Fruit fly (Drosophila melanogaster) whole organism, embryonic: ENCODE measurements around the gene mRpL20.
A peak's percentile ranks its signal among the peaks of the same experiment; 100 is the strongest.

Experiments used
- B-H1 ChIP-seq: fragments of 200-800 bp; sonication (Bioruptor generic); IDR thresholded peaks from 3 replicates; pipeline ENCODE4 v1.3.6; 2022; ENCODE audit warnings: missing biosample characterization, missing genetic modification characterization
- Blimp-1 ChIP-seq: fragments of 200-800 bp; sonication (Bioruptor generic); optimal IDR thresholded peaks from 3 replicates; lab custom pipeline; 2018; ENCODE audit warnings: missing biosample characterization, missing genetic modification characterization, mild to moderate bottlenecking, moderate library complexity, missing genetic modification reagents
- CG10462 ChIP-seq: fragments of 200-800 bp; sonication (Bioruptor generic); optimal IDR thresholded peaks from 2 replicates; lab custom pipeline; 2016; ENCODE audit warnings: missing biosample characterization, missing genetic modification characterization
- CG10959 ChIP-seq: fragments of 200-800 bp; sonication (Bioruptor generic); IDR thresholded peaks from 2 replicates; pipeline ENCODE4 v1.3.6; 2022; ENCODE audit warnings: missing biosample characterization, missing genetic modification characterization
- CG11093 ChIP-seq: fragments of 200-800 bp; sonication (Bioruptor generic); IDR thresholded peaks from 3 replicates; pipeline ENCODE4 v1.3.6; 2022; ENCODE audit warnings: missing biosample characterization, missing genetic modification characterization
- CG11560 ChIP-seq: fragments of 200-800 bp; sonication (Bioruptor generic); IDR thresholded peaks from 3 replicates; pipeline ENCODE4 v1.3.6; 2022; ENCODE audit warnings: missing biosample characterization, missing genetic modification characterization
- CG12155 ChIP-seq: fragments of 200-800 bp; sonication (Bioruptor generic); optimal IDR thresholded peaks from 3 replicates; lab custom pipeline; 2016; ENCODE audit warnings: missing biosample characterization, missing genetic modification characterization
- CG12942 ChIP-seq: fragments of 200-800 bp; sonication (Bioruptor generic); optimal IDR thresholded peaks from 3 replicates; lab custom pipeline; 2016; ENCODE audit warnings: missing biosample characterization, missing genetic modification characterization
- CG15514 ChIP-seq: fragments of 200-800 bp; sonication (Bioruptor generic); optimal IDR thresholded peaks from 3 replicates; lab custom pipeline; 2017; ENCODE audit warnings: missing biosample characterization, missing genetic modification characterization, mild to moderate bottlenecking, moderate library complexity, missing genetic modification reagents
- CG17359 ChIP-seq: fragments of 200-800 bp; sonication (Bioruptor generic); optimal IDR thresholded peaks from 3 replicates; lab custom pipeline; 2018; ENCODE audit warnings: missing biosample characterization, mild to moderate bottlenecking, missing genetic modification characterization, moderate library complexity
- CG18619 ChIP-seq: fragments of 200-800 bp; sonication (Bioruptor generic); optimal IDR thresholded peaks from 3 replicates; lab custom pipeline; 2017; ENCODE audit warnings: missing biosample characterization, mild to moderate bottlenecking, missing genetic modification characterization
- CG3065 ChIP-seq: fragments of 200-800 bp; sonication (Bioruptor generic); optimal IDR thresholded peaks from 2 replicates; lab custom pipeline; 2016; ENCODE audit warnings: missing biosample characterization, missing genetic modification characterization
- CG34422 ChIP-seq: fragments of 200-800 bp; sonication (Bioruptor generic); IDR thresholded peaks from 3 replicates; pipeline ENCODE4 v1.3.6; 2022; ENCODE audit warnings: missing biosample characterization, missing genetic modification characterization
- CG4730 ChIP-seq: fragments of 200-800 bp; sonication (Bioruptor generic); IDR thresholded peaks from 2 replicates; pipeline ENCODE4 v1.3.6; 2022; ENCODE audit warnings: missing biosample characterization, missing genetic modification characterization
- CG7372 ChIP-seq: fragments of 200-800 bp; sonication (Bioruptor generic); IDR thresholded peaks from 2 replicates; pipeline ENCODE4 v1.3.6; 2022; ENCODE audit warnings: missing biosample characterization, missing genetic modification characterization
- CG9215 ChIP-seq: fragments of 200-800 bp; sonication (Bioruptor generic); IDR thresholded peaks from 2 replicates; pipeline ENCODE4 v1.3.6; 2022; ENCODE audit warnings: missing biosample characterization, missing genetic modification characterization
- CG9817 ChIP-seq: fragments of 200-800 bp; sonication (Bioruptor generic); optimal IDR thresholded peaks from 2 replicates; lab custom pipeline; 2018; ENCODE audit warnings: missing biosample characterization, mild to moderate bottlenecking, missing genetic modification characterization, moderate library complexity
- Dref ChIP-seq: fragments of 200-800 bp; sonication (Bioruptor generic); IDR thresholded peaks from 2 replicates; pipeline ENCODE4 v1.3.6; 2022; ENCODE audit warnings: missing biosample characterization, missing genetic modification characterization
- Elba2 ChIP-seq: fragments of 200-800 bp; sonication (Bioruptor generic); optimal IDR thresholded peaks from 3 replicates; lab custom pipeline; 2016; ENCODE audit warnings: missing biosample characterization, missing genetic modification characterization
- Gug ChIP-seq: fragments of 200-800 bp; sonication (Bioruptor generic); IDR thresholded peaks from 4 replicates; pipeline ENCODE4 v1.3.6; 2022; ENCODE audit warnings: missing biosample characterization, missing genetic modification characterization
- H2.0 ChIP-seq: fragments of 200-800 bp; sonication (Bioruptor generic); IDR thresholded peaks from 2 replicates; pipeline ENCODE4 v1.3.6; 2022; ENCODE audit warnings: missing biosample characterization, missing genetic modification characterization
- HHEX ChIP-seq: fragments of 200-800 bp; sonication (Bioruptor generic); optimal IDR thresholded peaks from 3 replicates; lab custom pipeline; 2017; ENCODE audit warnings: missing biosample characterization, mild to moderate bottlenecking, missing genetic modification characterization, missing genetic modification reagents
- Hand ChIP-seq: fragments of 200-800 bp; sonication (Bioruptor generic); optimal IDR thresholded peaks from 2 replicates; lab custom pipeline; 2017; ENCODE audit warnings: mild to moderate bottlenecking, missing biosample characterization, missing genetic modification reagents, missing genetic modification characterization
- Meics ChIP-seq: fragments of 200-800 bp; sonication (Bioruptor generic); optimal IDR thresholded peaks from 2 replicates; lab custom pipeline; 2017; ENCODE audit warnings: missing biosample characterization, mild to moderate bottlenecking, missing genetic modification characterization
- NFAT ChIP-seq: fragments of 200-800 bp; sonication (Bioruptor generic); IDR thresholded peaks from 2 replicates; pipeline ENCODE4 v1.3.6; 2022; ENCODE audit warnings: missing biosample characterization, missing genetic modification characterization
- Neu2 ChIP-seq: fragments of 200-800 bp; sonication (Bioruptor generic); optimal IDR thresholded peaks from 3 replicates; lab custom pipeline; 2016; ENCODE audit warnings: missing biosample characterization, missing genetic modification characterization, borderline replicate concordance
- Opbp ChIP-seq: fragments of 200-800 bp; sonication (Bioruptor generic); IDR thresholded peaks from 3 replicates; pipeline ENCODE4 v1.3.6; 2022; ENCODE audit warnings: missing biosample characterization, missing genetic modification characterization; ENCODE audit not compliant: partially characterized antibody
- Usf ChIP-seq: fragments of 200-800 bp; sonication (Bioruptor generic); optimal IDR thresholded peaks from 2 replicates; lab custom pipeline; 2017; ENCODE audit warnings: missing genotype, missing biosample characterization, missing genetic modification characterization
- abd-A ChIP-seq: fragments of 200-800 bp; sonication (Bioruptor generic); optimal IDR thresholded peaks from 3 replicates; lab custom pipeline; 2019; ENCODE audit warnings: missing biosample characterization, mild to moderate bottlenecking, missing genetic modification characterization, moderate library complexity
- ap ChIP-seq: fragments of 200-800 bp; sonication (Bioruptor generic); IDR thresholded peaks from 2 replicates; pipeline ENCODE4 v1.3.6; 2022; ENCODE audit warnings: missing biosample characterization, missing genetic modification characterization
- bcd ChIP-seq: fragments of 200-800 bp; sonication (Bioruptor generic); optimal IDR thresholded peaks from 2 replicates; lab custom pipeline; 2017; ENCODE audit warnings: missing biosample characterization, mild to moderate bottlenecking, missing genetic modification characterization
- crp ChIP-seq, 2 experiments: fragments of 200-800 bp; sonication (Bioruptor generic); optimal IDR thresholded peaks; 2 replicates in 1 of 2; 3 replicates in 1 of 2; lab custom pipeline; 2017; ENCODE audit warnings: missing biosample characterization in 2 of 2, missing genetic modification characterization in 2 of 2, mild to moderate bottlenecking in 1 of 2, moderate library complexity in 1 of 2
- cwo ChIP-seq: fragments of 200-800 bp; sonication (Bioruptor generic); optimal IDR thresholded peaks from 3 replicates; lab custom pipeline; 2017; ENCODE audit warnings: missing biosample characterization, missing genetic modification characterization, mild to moderate bottlenecking, moderate library complexity, missing genetic modification reagents
- ems ChIP-seq: fragments of 200-800 bp; sonication (Bioruptor generic); optimal IDR thresholded peaks from 3 replicates; lab custom pipeline; 2016; ENCODE audit warnings: missing biosample characterization, missing genetic modification characterization
- gcm ChIP-seq: fragments of 200-800 bp; sonication (Bioruptor generic); optimal IDR thresholded peaks from 2 replicates; lab custom pipeline; 2019; ENCODE audit warnings: missing biosample characterization, mild to moderate bottlenecking, missing genetic modification characterization, moderate library complexity
- gcm2 ChIP-seq: fragments of 200-800 bp; sonication (Bioruptor generic); optimal IDR thresholded peaks from 2 replicates; lab custom pipeline; 2016; ENCODE audit warnings: missing biosample characterization, missing genetic modification characterization
- hb ChIP-seq: fragments of 200-800 bp; sonication (Bioruptor generic); IDR thresholded peaks from 3 replicates; pipeline ENCODE4 v1.3.6; 2022; ENCODE audit warnings: missing biosample characterization, missing genetic modification characterization; ENCODE audit not compliant: partially characterized antibody
- hth ChIP-seq: fragments of >200 bp; optimal IDR thresholded peaks from 2 replicates; lab custom pipeline; 2017; ENCODE audit warnings: inconsistent platforms
- jumu ChIP-seq: fragments of 200-800 bp; sonication (Bioruptor generic); optimal IDR thresholded peaks from 3 replicates; lab custom pipeline; 2016; ENCODE audit warnings: missing biosample characterization, missing genetic modification characterization
- ken ChIP-seq: fragments of 200-800 bp; sonication (Bioruptor generic); IDR thresholded peaks from 3 replicates; pipeline ENCODE4 v1.3.6; 2022; ENCODE audit warnings: missing biosample characterization, missing genetic modification characterization
- lilli ChIP-seq: fragments of 200-800 bp; sonication (Bioruptor generic); optimal IDR thresholded peaks from 3 replicates; lab custom pipeline; 2016; ENCODE audit warnings: missing biosample characterization, missing genetic modification characterization
- oc ChIP-seq: fragments of 200-800 bp; sonication (Bioruptor generic); optimal IDR thresholded peaks from 2 replicates; lab custom pipeline; 2018; ENCODE audit warnings: missing biosample characterization, mild to moderate bottlenecking, missing genetic modification characterization, moderate library complexity
- odd ChIP-seq: fragments of 200-800 bp; sonication (Bioruptor generic); optimal IDR thresholded peaks from 2 replicates; lab custom pipeline; 2017; ENCODE audit warnings: missing biosample characterization, mild to moderate bottlenecking, missing genetic modification characterization
- prd ChIP-seq, 3 experiments: fragments of >200 bp in 2 of 3; fragments of 200-800 bp in 1 of 3; sonication (Bioruptor generic) in 1 of 3; optimal IDR thresholded peaks in 2 of 3; IDR thresholded peaks in 1 of 3; 2 replicates in 2 of 3; 3 replicates in 1 of 3; pipeline versions ENCODE4 v1.3.6 to Lab custom; 2017 to 2022; ENCODE audit warnings: missing biosample characterization in 1 of 3, missing genetic modification characterization in 1 of 3
- repo ChIP-seq: fragments of 200-800 bp; sonication (Bioruptor generic); optimal IDR thresholded peaks from 2 replicates; lab custom pipeline; 2016; ENCODE audit warnings: missing biosample characterization, missing genetic modification characterization
- tgo ChIP-seq: fragments of 200-800 bp; sonication (Bioruptor generic); IDR thresholded peaks from 3 replicates; pipeline ENCODE4 v1.3.6; 2022; ENCODE audit warnings: missing biosample characterization, missing genetic modification characterization
- tio ChIP-seq: fragments of 200-800 bp; sonication (Bioruptor generic); optimal IDR thresholded peaks from 2 replicates; lab custom pipeline; 2017; ENCODE audit warnings: missing biosample characterization, missing genetic modification characterization, inconsistent platforms
- trh ChIP-seq: fragments of 200-800 bp; sonication (Bioruptor generic); optimal IDR thresholded peaks from 2 replicates; lab custom pipeline; 2016; ENCODE audit warnings: missing biosample characterization, missing genetic modification characterization
- ttk ChIP-seq: fragments of 200-800 bp; sonication (Bioruptor generic); IDR thresholded peaks from 2 replicates; pipeline ENCODE4 v2.1.2; 2022; ENCODE audit warnings: missing biosample characterization, missing genetic modification characterization
- zfh2 ChIP-seq: fragments of 200-800 bp; sonication (Bioruptor generic); optimal IDR thresholded peaks from 2 replicates; lab custom pipeline; 2016; ENCODE audit warnings: missing biosample characterization, missing genetic modification characterization

The mRpL20 gene

dm6 chr3L:13017803-13018324 is at the start of gene mRpL20, which contains the start of gene Icmt (continued):
- TF ChIP-seq CG18619 (peak; percentile 87), Gug (GFP tag; lab: Robert Waterston, UW) (peak; percentile 95), hb (GFP tag; lab: Robert Waterston, UW) (peak; percentile 81), gcm2 (GFP tag; lab: Kevin White, UChicago) (peak; percentile 62), Neu2 (GFP tag; lab: Kevin White, UChicago) (no peak), lilli (GFP tag; lab: Kevin White, UChicago) (peak; percentile 87), CG11093 (GFP tag; lab: Robert Waterston, UW) (peak; percentile 94), Dref (GFP tag; lab: Robert Waterston, UW) (peak; percentile 66), cwo (GFP tag; lab: Kevin White, UChicago) (peak; percentile 84), jumu (GFP tag; lab: Kevin White, UChicago) (peak; percentile 26), Elba2 (no peak), odd (GFP tag; lab: Kevin White, UChicago) (peak; percentile 78), ttk (GFP tag; lab: Robert Waterston, UW) (peak; percentile 98), bcd (peak; percentile 93), Hand (GFP tag; lab: Kevin White, UChicago) (peak; percentile 83), tgo (GFP tag; lab: Robert Waterston, UW) (peak; percentile 98), B-H1 (peak; percentile 90), HHEX (GFP tag; lab: Kevin White, UChicago) (peak; percentile 80), ems (GFP tag; lab: Kevin White, UChicago) (peak; percentile 73), repo (GFP tag; lab: Kevin White, UChicago) (no peak), CG11560 (tag; lab: Robert Waterston, UW) (peak; percentile 91), tio (GFP tag; lab: Kevin White, UChicago) (peak; percentile 83), oc (tag; lab: Kevin White, UChicago) (peak; percentile 96), CG7372 (GFP tag; lab: Robert Waterston, UW) (peak; percentile 96), CG12155 (peak; percentile 89), Blimp-1 (GFP tag; lab: Kevin White, UChicago) (peak; percentile 84), prd (optimal IDR thresholded peaks at IDR 0.05; lab: Kevin White, UChicago) (no peak), prd (GFP tag; IDR thresholded peaks at IDR 0.05; lab: Robert Waterston, UW) (peak; percentile 99), zfh2 (GFP tag; lab: Kevin White, UChicago) (peak; percentile 62), trh (GFP tag; lab: Kevin White, UChicago) (peak; percentile 60), hth (lab: Kevin White, UChicago) (no peak), ken (peak; percentile 97), abd-A (tag; lab: Kevin White, UChicago) (no peak), crp (GFP tag; optimal IDR thresholded peaks at IDR 0.05; lab: Kevin White, UChicago) (peak in 1 of 2 experiments; percentile 54), Meics (GFP tag; lab: Kevin White, UChicago) (peak; percentile 85), Opbp (GFP tag; lab: Robert Waterston, UW) (peak; percentile 41), CG9817 (tag; lab: Kevin White, UChicago) (peak; percentile 96), CG10462 (GFP tag; lab: Kevin White, UChicago) (peak; percentile 75), H2.0 (GFP tag; lab: Robert Waterston, UW) (peak; percentile 97), CG10959 (peak; percentile 78), gcm (peak; percentile 97), CG17359 (tag; lab: Kevin White, UChicago) (peak; percentile 91), CG15514 (peak; percentile 74), CG4730 (peak; percentile 96), NFAT (GFP tag; lab: Robert Waterston, UW) (peak; percentile 93), CG12942 (GFP tag; lab: Kevin White, UChicago) (peak; percentile 88), CG3065 (GFP tag; lab: Kevin White, UChicago) (peak; percentile 64), ap (GFP tag; lab: Robert Waterston, UW) (peak; percentile 86), CG9215 (GFP tag; lab: Robert Waterston, UW) (peak; percentile 93), Usf (peak; percentile 85), CG34422 (GFP tag; lab: Robert Waterston, UW) (peak; percentile 97)
